Worm (Caenorhabditis elegans) whole organism, L4 larva: ENCODE data around the gene cyp-13A7.

Experiments used
- F37D6.2 ChIP-seq: sonication (generic microtip); optimal IDR thresholded peaks from 2 replicates; lab custom pipeline; 2016; ENCODE audit warnings: mild to moderate bottlenecking, missing genetic modification characterization, missing compliant biosample characterization
- F49E8.2 ChIP-seq: sonication (generic microtip); optimal IDR thresholded peaks from 2 replicates; lab custom pipeline; 2016; ENCODE audit warnings: missing compliant biosample characterization, mild to moderate bottlenecking, missing genetic modification characterization, borderline replicate concordance
- Y105C5A.15 ChIP-seq: fragments of 200-800 bp; sonication (Bioruptor generic); IDR thresholded peaks from 2 replicates; pipeline ENCODE4 v1.3.6; 2022; ENCODE audit warnings: missing genetic modification characterization, missing compliant biosample characterization
- Y5F2A.4 ChIP-seq: fragments of 200-800 bp; sonication (Bioruptor generic); optimal IDR thresholded peaks from 2 replicates; lab custom pipeline; 2018; ENCODE audit warnings: mild to moderate bottlenecking, missing genetic modification characterization, missing compliant biosample characterization
- ama-1 ChIP-seq: fragments of 150-350 bp; optimal IDR thresholded peaks from 2 replicates; lab custom pipeline; 2014; ENCODE audit warnings: inconsistent platforms, mixed read lengths
- arid-1 ChIP-seq: fragments of 200-800 bp; sonication (Bioruptor generic); conservative IDR thresholded peaks from 2 replicates; pipeline ENCODE4 v1.3.6; 2022; ENCODE audit warnings: missing genetic modification reagents, missing genetic modification characterization, missing compliant biosample characterization
- ceh-20 ChIP-seq: fragments of 200-800 bp; sonication (Bioruptor generic); IDR thresholded peaks from 2 replicates; pipeline ENCODE4 v1.3.6; 2022; ENCODE audit warnings: missing genetic modification reagents, missing genetic modification characterization, missing compliant biosample characterization
- ceh-32 ChIP-seq: sonication (generic microtip); optimal IDR thresholded peaks from 2 replicates; lab custom pipeline; 2016; ENCODE audit warnings: mild to moderate bottlenecking, missing genetic modification characterization, missing compliant biosample characterization; ENCODE audit not compliant: poor library complexity
- ceh-44 ChIP-seq: fragments of 200-800 bp; sonication (Bioruptor generic); IDR thresholded peaks from 2 replicates; pipeline ENCODE4 v1.3.6; 2022; ENCODE audit warnings: missing genetic modification reagents, missing genetic modification characterization, missing compliant biosample characterization
- ces-1 ChIP-seq: fragments of 150-350 bp; sonication (generic microtip); optimal IDR thresholded peaks from 4 replicates; lab custom pipeline; 2014; ENCODE audit warnings: missing biosample characterization, missing genetic modification reagents, missing genetic modification characterization
- cey-2 ChIP-seq: sonication (generic microtip); optimal IDR thresholded peaks from 3 replicates; lab custom pipeline; 2017; ENCODE audit warnings: missing genetic modification characterization, mild to moderate bottlenecking, missing compliant biosample characterization, antibody characterized with exemption, borderline replicate concordance; ENCODE audit not compliant: insufficient read depth
- daf-16 ChIP-seq, 3 experiments: sonication (generic microtip); optimal IDR thresholded peaks; 2 replicates each; lab custom pipeline; 2016 to 2017; ENCODE audit warnings: missing genetic modification characterization in 3 of 3, missing genetic modification reagents in 3 of 3, mild to moderate bottlenecking in 2 of 3, missing compliant biosample characterization in 2 of 3, missing biosample characterization in 1 of 3, moderate library complexity in 1 of 3
- daf-8 ChIP-seq: fragments of 200-800 bp; sonication (Bioruptor generic); IDR thresholded peaks from 2 replicates; pipeline ENCODE4 v1.3.6; 2022; ENCODE audit warnings: missing genetic modification characterization, missing compliant biosample characterization
- dmd-6 ChIP-seq: fragments of 200-800 bp; sonication (Bioruptor generic); IDR thresholded peaks from 2 replicates; pipeline ENCODE4 v1.3.6; 2022; ENCODE audit warnings: missing genetic modification reagents, missing genetic modification characterization, missing compliant biosample characterization
- dmd-8 ChIP-seq: fragments of 200-800 bp; sonication (Bioruptor generic); IDR thresholded peaks from 2 replicates; pipeline ENCODE4 v1.3.6; 2022; ENCODE audit warnings: missing genetic modification characterization, missing compliant biosample characterization
- dmd-9 ChIP-seq: fragments of 200-800 bp; sonication (Bioruptor generic); IDR thresholded peaks from 2 replicates; pipeline ENCODE4 v1.3.6; 2022; ENCODE audit warnings: missing genetic modification reagents, missing genetic modification characterization, missing compliant biosample characterization
- dpl-1 ChIP-seq: fragments of 150-350 bp; optimal IDR thresholded peaks from 2 replicates; lab custom pipeline; 2014; ENCODE audit warnings: missing biosample characterization, missing genetic modification reagents, missing genetic modification characterization
- duxl-1 ChIP-seq: sonication (generic microtip); optimal IDR thresholded peaks from 2 replicates; lab custom pipeline; 2016; ENCODE audit warnings: mild to moderate bottlenecking, missing genetic modification characterization, moderate library complexity, missing compliant biosample characterization; ENCODE audit not compliant: poor library complexity
- hmg-1.1 ChIP-seq: fragments of 200-800 bp; sonication (Bioruptor generic); IDR thresholded peaks from 2 replicates; pipeline ENCODE4 v1.3.6; 2022; ENCODE audit warnings: missing genetic modification reagents, missing genetic modification characterization, missing compliant biosample characterization
- lim-7 ChIP-seq: fragments of 200-800 bp; sonication (Bioruptor generic); IDR thresholded peaks from 2 replicates; pipeline ENCODE4 v1.3.6; 2022; ENCODE audit warnings: missing genetic modification characterization, missing compliant biosample characterization
- lin-15B ChIP-seq: fragments of 150-350 bp; sonication (generic microtip); optimal IDR thresholded peaks from 3 replicates; lab custom pipeline; 2014; ENCODE audit warnings: missing biosample characterization, missing genetic modification characterization
- lin-39 ChIP-seq: fragments of 150-350 bp; optimal IDR thresholded peaks from 2 replicates; lab custom pipeline; 2014; ENCODE audit warnings: missing biosample characterization, missing genetic modification reagents, missing genetic modification characterization
- mdt-29 ChIP-seq: fragments of 200-800 bp; sonication (Bioruptor generic); IDR thresholded peaks from 2 replicates; pipeline ENCODE4 v1.3.6; 2022; ENCODE audit warnings: missing genetic modification reagents, missing genetic modification characterization, missing compliant biosample characterization
- mes-2 ChIP-seq: sonication (generic microtip); optimal IDR thresholded peaks from 2 replicates; lab custom pipeline; 2016; ENCODE audit warnings: missing genotype, mild to moderate bottlenecking, missing genetic modification characterization, missing compliant biosample characterization; ENCODE audit not compliant: poor library complexity, severe bottlenecking
- nhr-11 ChIP-seq: fragments of 150-350 bp; optimal IDR thresholded peaks from 2 replicates; lab custom pipeline; 2014; ENCODE audit warnings: missing biosample characterization, missing genetic modification characterization
- nhr-237 ChIP-seq: sonication (generic microtip); optimal IDR thresholded peaks from 2 replicates; lab custom pipeline; 2017; ENCODE audit warnings: missing biosample characterization, missing genetic modification characterization
- nhr-28 ChIP-seq: fragments of 150-350 bp; optimal IDR thresholded peaks from 2 replicates; lab custom pipeline; 2014; ENCODE audit warnings: missing biosample characterization, missing genetic modification characterization
- nhr-41 ChIP-seq: fragments of 200-800 bp; sonication (Bioruptor generic); IDR thresholded peaks from 2 replicates; pipeline ENCODE4 v1.3.6; 2022; ENCODE audit warnings: missing genetic modification reagents, missing genetic modification characterization, missing compliant biosample characterization
- nhr-42 ChIP-seq: fragments of 200-800 bp; sonication (Bioruptor generic); IDR thresholded peaks from 2 replicates; pipeline ENCODE4 v1.3.6; 2022; ENCODE audit warnings: missing genetic modification characterization, missing compliant biosample characterization
- pqm-1 ChIP-seq: sonication (generic microtip); optimal IDR thresholded peaks from 2 replicates; lab custom pipeline; 2017; ENCODE audit warnings: missing biosample characterization, missing genetic modification characterization
- sdz-12 ChIP-seq: fragments of 200-800 bp; sonication (Bioruptor generic); optimal IDR thresholded peaks from 2 replicates; lab custom pipeline; 2018; ENCODE audit warnings: mild to moderate bottlenecking, missing genetic modification characterization, missing compliant biosample characterization
- skn-1 ChIP-seq: fragments of 150-350 bp; optimal IDR thresholded peaks from 2 replicates; lab custom pipeline; 2014; ENCODE audit warnings: missing biosample characterization, missing genetic modification characterization
- snpc-4 ChIP-seq: fragments of 150-350 bp; optimal IDR thresholded peaks from 2 replicates; lab custom pipeline; 2014; ENCODE audit warnings: missing biosample characterization, missing genetic modification characterization
- tag-97 ChIP-seq: fragments of 200-800 bp; sonication (Bioruptor generic); IDR thresholded peaks from 2 replicates; pipeline ENCODE4 v1.3.6; 2022; ENCODE audit warnings: missing genetic modification characterization, missing compliant biosample characterization
- unc-39 ChIP-seq: sonication (generic microtip); optimal IDR thresholded peaks from 2 replicates; lab custom pipeline; 2017; ENCODE audit warnings: missing biosample characterization, missing genetic modification characterization
- zip-11 ChIP-seq: fragments of 200-800 bp; sonication (Bioruptor generic); IDR thresholded peaks from 2 replicates; pipeline ENCODE4 v1.3.6; 2022; ENCODE audit warnings: missing genetic modification characterization, missing compliant biosample characterization
- zip-2 ChIP-seq: fragments of 150-350 bp; optimal IDR thresholded peaks from 2 replicates; lab custom pipeline; 2014; ENCODE audit warnings: missing biosample characterization, missing genetic modification characterization

cyp-13A7 gene

ce11 chrII:9757651-9758282 lies 45.7 kb upstream of the cyp-13A7 start, which contains the start of gene shk-1 (continued):
- TF ChIP-seq lin-39 (tag; lab: Kevin White, UChicago) = no peak
- TF ChIP-seq unc-39 (tag; lab: Kevin White, UChicago) = no peak
- TF ChIP-seq lin-15B (tag; lab: Kevin White, UChicago) = no peak
- TF ChIP-seq ceh-44 (GFP tag; lab: Robert Waterston, UW) = no peak
- no peak for TF ChIP-seq ces-1 (GFP tag; lab: Kevin White, UChicago)
- TF ChIP-seq pqm-1 = no peak
- TF ChIP-seq dmd-6 (GFP tag; lab: Robert Waterston, UW) = no peak
- TF ChIP-seq zip-11 (GFP tag; lab: Robert Waterston, UW) = no peak
- no peak for TF ChIP-seq dpl-1
- no peak for TF ChIP-seq mdt-29 (GFP tag; lab: Robert Waterston, UW)
- TF ChIP-seq daf-16 (GFP tag; optimal IDR thresholded peaks at IDR 0.05; lab: Kevin White, UChicago) = peak in 1 of 2 experiments; percentile 44
- TF ChIP-seq daf-16 (tag; optimal IDR thresholded peaks at IDR 0.05; lab: Kevin White, UChicago) = no peak
- TF ChIP-seq F49E8.2 = no peak
- no peak for TF ChIP-seq ceh-20
- no peak for TF ChIP-seq Y105C5A.15
- no peak for TF ChIP-seq skn-1 (tag; lab: Kevin White, UChicago)
- no peak for TF ChIP-seq lim-7 (GFP tag; lab: Robert Waterston, UW)
- TF ChIP-seq nhr-237 (tag; lab: Kevin White, UChicago) = no peak
- no peak for TF ChIP-seq dmd-8 (GFP tag; lab: Robert Waterston, UW)
- TF ChIP-seq hmg-1.1 (GFP tag; lab: Robert Waterston, UW) = no peak
- TF ChIP-seq F37D6.2 (tag; lab: Kevin White, UChicago) = no peak
- TF ChIP-seq, all 104 proteins: peak for 6

ce11 chrII:9759382-9759781 lies 44.0 kb upstream of the cyp-13A7 start:
- TF ChIP-seq nhr-11 = peak; percentile 3
- no peak for TF ChIP-seq ama-1 (lab: Kevin White, UChicago)

- TF ChIP-seq dmd-9 (GFP tag; lab: Robert Waterston, UW) (no peak), snpc-4 (no peak), mes-2 (tag; lab: Kevin White, UChicago) (no peak), Y5F2A.4 (GFP tag; lab: Kevin White, UChicago) (no peak), sdz-12 (no peak), ceh-44 (GFP tag; lab: Robert Waterston, UW) (no peak), nhr-41 (GFP tag; lab: Robert Waterston, UW) (no peak), unc-39 (tag; lab: Kevin White, UChicago) (no peak), nhr-28 (no peak), duxl-1 (tag; lab: Kevin White, UChicago) (no peak), mdt-29 (GFP tag; lab: Robert Waterston, UW) (no peak), skn-1 (tag; lab: Kevin White, UChicago) (no peak), cey-2 (tag; lab: Kevin White, UChicago) (no peak), daf-8 (no peak), zip-2 (tag; lab: Kevin White, UChicago) (no peak), arid-1 (GFP tag; lab: Robert Waterston, UW) (no peak), tag-97 (GFP tag; lab: Robert Waterston, UW) (no peak), nhr-42 (GFP tag; lab: Robert Waterston, UW) (no peak), ceh-32 (no peak), ceh-20 (no peak)
These were observed 38.7 kb upstream of the cyp-13A7 start for ce11 chrII:9764696-9765095.
